Worm (Caenorhabditis elegans) whole organism, early embryonic: Measurements from ENCODE around the gene fut-1.

Experiments used
- B0310.2 ChIP-seq: sonication (generic microtip); optimal IDR thresholded peaks from 2 replicates; lab custom pipeline; 2016; ENCODE audit warnings: mild to moderate bottlenecking, missing genetic modification characterization, missing compliant biosample characterization
- F13C5.2 ChIP-seq: sonication (generic microtip); optimal IDR thresholded peaks from 2 replicates; lab custom pipeline; 2017; ENCODE audit warnings: mild to moderate bottlenecking, missing genetic modification characterization, inconsistent platforms, missing compliant biosample characterization
- aly-1 ChIP-seq: sonication (generic microtip); optimal IDR thresholded peaks from 2 replicates; lab custom pipeline; 2016; ENCODE audit warnings: missing genetic modification characterization, missing compliant biosample characterization
- ama-1 ChIP-seq: fragments of 150-350 bp; optimal IDR thresholded peaks from 2 replicates; lab custom pipeline; 2014
- ceh-13 ChIP-seq: fragments of 200-800 bp; sonication (Bioruptor generic); optimal IDR thresholded peaks from 2 replicates; lab custom pipeline; 2018; ENCODE audit warnings: mild to moderate bottlenecking, missing genetic modification characterization, missing compliant biosample characterization
- ceh-36 ChIP-seq: sonication (generic microtip); optimal IDR thresholded peaks from 2 replicates; lab custom pipeline; 2016; ENCODE audit warnings: missing genetic modification characterization, inconsistent platforms, missing compliant biosample characterization
- ets-7 ChIP-seq: sonication (generic microtip); optimal IDR thresholded peaks from 2 replicates; lab custom pipeline; 2016; ENCODE audit warnings: missing genotype, missing genetic modification characterization, missing compliant biosample characterization
- flt-1 ChIP-seq: fragments of 200-800 bp; sonication (Bioruptor generic); IDR thresholded peaks from 2 replicates; pipeline ENCODE4 v1.3.6; 2022; ENCODE audit warnings: missing genetic modification characterization, missing compliant biosample characterization
- hmbx-1 ChIP-seq: sonication (generic microtip); optimal IDR thresholded peaks from 2 replicates; lab custom pipeline; 2016; ENCODE audit warnings: mild to moderate bottlenecking, missing genetic modification characterization, missing compliant biosample characterization
- hmg-4 ChIP-seq: fragments of 200-800 bp; sonication (Bioruptor generic); optimal IDR thresholded peaks from 2 replicates; lab custom pipeline; 2018; ENCODE audit warnings: mild to moderate bottlenecking, missing genetic modification characterization, missing compliant biosample characterization
- hnd-1 ChIP-seq: sonication (generic microtip); optimal IDR thresholded peaks from 2 replicates; lab custom pipeline; 2016; ENCODE audit warnings: missing genetic modification characterization, missing compliant biosample characterization
- pes-1 ChIP-seq: fragments of 200-800 bp; sonication (Bioruptor generic); IDR thresholded peaks from 2 replicates; pipeline ENCODE4 v1.3.6; 2022; ENCODE audit warnings: missing genetic modification reagents, missing genetic modification characterization, missing compliant biosample characterization
- scrt-1 ChIP-seq: fragments of 200-800 bp; sonication (Bioruptor generic); IDR thresholded peaks from 2 replicates; pipeline ENCODE4 v1.3.6; 2022; ENCODE audit warnings: missing genetic modification characterization, missing compliant biosample characterization
- sea-1 ChIP-seq: fragments of 200-800 bp; sonication (Bioruptor generic); conservative IDR thresholded peaks from 2 replicates; pipeline ENCODE4 v1.3.6; 2022; ENCODE audit warnings: missing genetic modification characterization, missing compliant biosample characterization
- tbx-11 ChIP-seq: fragments of 200-800 bp; sonication (Bioruptor generic); IDR thresholded peaks from 2 replicates; pipeline ENCODE4 v1.3.6; 2022; ENCODE audit warnings: missing genetic modification characterization, missing compliant biosample characterization
- tbx-37 ChIP-seq: fragments of 200-800 bp; sonication (Bioruptor generic); conservative IDR thresholded peaks from 2 replicates; pipeline ENCODE4 v1.3.6; 2022; ENCODE audit warnings: missing genetic modification reagents, missing genetic modification characterization, missing compliant biosample characterization
- tra-4 ChIP-seq: sonication (generic microtip); optimal IDR thresholded peaks from 2 replicates; lab custom pipeline; 2017; ENCODE audit warnings: missing genetic modification characterization, missing compliant biosample characterization

fut-1 gene

ce11 chrII:8742006-8742847 lies 17.2 kb downstream of the fut-1 start:
- TF ChIP-seq ama-1 (no peak), tbx-37 (GFP tag; lab: Robert Waterston, UW) (no peak), sea-1 (GFP tag; lab: Robert Waterston, UW) (no peak), hnd-1 (no peak), B0310.2 (no peak), hmbx-1 (no peak), flt-1 (GFP tag; lab: Robert Waterston, UW) (no peak), hmg-4 (GFP tag; lab: Kevin White, UChicago) (no peak), tbx-11 (no peak)

DNA sequence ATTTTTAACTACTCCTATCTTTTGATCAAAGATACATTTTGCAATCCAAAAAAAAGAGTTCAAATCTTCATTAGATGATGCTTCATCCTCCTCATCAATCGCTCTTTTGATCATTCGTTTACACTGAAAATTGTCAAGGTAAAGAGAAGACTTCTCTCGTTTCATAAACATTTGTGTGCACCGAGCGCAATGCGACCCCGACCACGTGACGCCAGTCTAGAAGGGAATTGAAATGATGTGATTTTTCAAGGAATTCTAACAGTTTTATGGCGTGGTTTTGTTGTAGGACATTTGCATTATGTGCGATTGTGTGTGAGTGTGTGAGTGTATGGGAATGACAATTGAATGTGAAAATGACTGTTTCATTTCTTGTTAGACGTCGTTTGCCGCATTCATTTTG lies 18.1 kb downstream of the fut-1 start:
- no peak for TF ChIP-seq sea-1 (GFP tag; lab: Robert Waterston, UW)
- TF ChIP-seq hmbx-1, result no peak
- TF ChIP-seq tra-4 (tag; lab: Kevin White, UChicago), result no peak
- no peak for TF ChIP-seq B0310.2
- no peak for TF ChIP-seq tbx-11
- no peak for TF ChIP-seq pes-1
- TF ChIP-seq ets-7 (tag; lab: Kevin White, UChicago), result no peak

DNA sequence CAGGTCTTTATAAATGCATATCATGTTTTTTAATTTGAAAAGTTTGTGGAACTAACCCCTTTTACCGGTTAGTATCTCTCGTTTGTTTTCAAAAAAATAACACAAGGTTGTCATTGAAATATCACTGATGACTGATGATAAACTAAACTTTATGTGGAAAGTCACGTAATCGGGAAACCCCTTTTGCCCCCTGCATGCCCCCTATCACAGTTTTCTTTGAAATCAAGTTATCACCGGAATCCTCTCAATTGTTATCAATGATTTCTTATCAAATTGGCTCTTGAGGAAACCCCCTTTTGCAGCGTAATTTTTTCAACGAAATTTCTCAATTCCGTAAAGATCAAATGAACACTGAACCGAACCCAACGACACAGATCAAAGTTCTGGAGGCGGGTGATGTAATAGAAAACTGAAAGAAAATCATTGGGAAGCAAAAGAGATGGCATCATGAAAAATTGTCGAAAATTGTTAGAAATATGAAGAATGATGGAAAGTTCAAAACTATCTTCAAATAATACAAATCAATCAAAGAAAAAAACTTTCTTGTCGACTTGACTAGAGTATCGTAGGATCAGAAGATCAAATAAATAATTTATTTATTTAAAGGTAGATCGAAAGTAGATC lies 19.0 kb downstream of the fut-1 start:
- TF ChIP-seq hnd-1 (no peak), ama-1 (no peak), tbx-37 (GFP tag; lab: Robert Waterston, UW) (no peak), tra-4 (tag; lab: Kevin White, UChicago) (no peak), flt-1 (GFP tag; lab: Robert Waterston, UW) (no peak), ceh-36 (tag; lab: Kevin White, UChicago) (no peak), hmbx-1 (no peak), tbx-11 (no peak), F13C5.2 (tag; lab: Kevin White, UChicago) (no peak), B0310.2 (no peak)

- TF ChIP-seq aly-1 (no peak), F13C5.2 (tag; lab: Kevin White, UChicago) (no peak), flt-1 (GFP tag; lab: Robert Waterston, UW) (no peak), hnd-1 (no peak), sea-1 (GFP tag; lab: Robert Waterston, UW) (no peak), hmg-4 (GFP tag; lab: Kevin White, UChicago) (no peak), tbx-11 (no peak), ama-1 (no peak), scrt-1 (GFP tag; lab: Robert Waterston, UW) (no peak), ets-7 (tag; lab: Kevin White, UChicago) (no peak), pes-1 (no peak), ceh-36 (tag; lab: Kevin White, UChicago) (no peak), ceh-13 (GFP tag; lab: Kevin White, UChicago) (no peak), B0310.2 (no peak), tbx-37 (GFP tag; lab: Robert Waterston, UW) (no peak), hmbx-1 (no peak)
Measured at ce11 chrII:8738955-8739354, 20.4 kb downstream of the fut-1 start.

DNA sequence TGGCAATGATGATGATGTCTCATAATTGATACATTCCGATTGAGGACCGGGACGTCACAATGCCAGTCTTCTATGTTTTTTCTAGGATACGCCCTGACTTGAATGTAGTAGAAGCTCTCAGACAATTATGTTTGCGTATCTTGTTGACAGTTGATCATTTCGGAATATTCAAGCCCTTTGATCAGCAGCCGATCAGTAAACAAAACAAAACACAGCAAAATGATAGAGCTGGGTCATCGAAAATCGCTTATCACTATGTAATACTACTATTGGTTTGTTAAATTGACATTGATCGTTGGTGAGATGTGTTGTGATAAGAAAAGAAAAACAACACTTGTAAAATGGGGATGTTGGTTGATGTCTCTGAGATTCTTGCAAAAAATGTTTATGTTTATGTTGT lies 21.1 kb downstream of the fut-1 start:
- TF ChIP-seq hmg-4 (GFP tag; lab: Kevin White, UChicago) (no peak), B0310.2 (no peak), scrt-1 (GFP tag; lab: Robert Waterston, UW) (no peak)

DNA sequence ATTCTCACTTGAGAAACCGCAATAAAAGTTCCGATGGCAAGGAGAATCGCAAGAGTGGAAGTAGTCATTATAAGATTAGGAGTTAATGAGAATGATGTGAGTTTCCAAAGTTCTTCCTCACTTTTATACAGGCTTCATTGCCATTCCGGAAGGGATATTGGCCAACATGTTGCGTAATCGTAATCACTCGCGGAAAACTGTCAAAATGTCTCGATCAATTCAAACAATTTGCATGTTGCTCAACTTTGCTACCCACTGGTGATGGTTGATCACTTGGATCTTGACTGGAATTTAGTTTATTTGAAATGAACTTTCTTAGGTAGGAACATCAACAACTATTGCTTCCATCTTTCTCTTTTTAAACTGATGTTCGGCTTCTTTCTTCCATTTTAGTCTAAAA lies 21.9 kb downstream of the fut-1 start, which contains the start of gene idpb-4:
TSS of gene idpb-4 (minus strand) at position 101 of the 400 bp plus-strand sequence.
- TF ChIP-seq hmg-4 (GFP tag; lab: Kevin White, UChicago) (no peak), sea-1 (GFP tag; lab: Robert Waterston, UW) (no peak), ceh-36 (tag; lab: Kevin White, UChicago) (no peak), ama-1 (no peak), tbx-11 (no peak), ceh-13 (GFP tag; lab: Kevin White, UChicago) (no peak), tra-4 (tag; lab: Kevin White, UChicago) (no peak), ets-7 (tag; lab: Kevin White, UChicago) (no peak), hmbx-1 (no peak), F13C5.2 (tag; lab: Kevin White, UChicago) (no peak), scrt-1 (GFP tag; lab: Robert Waterston, UW) (no peak), pes-1 (no peak), tbx-37 (GFP tag; lab: Robert Waterston, UW) (no peak), B0310.2 (no peak), aly-1 (no peak)

ce11 chrII:8733627-8734026 lies 25.8 kb downstream of the fut-1 start:
- TF ChIP-seq ets-7 (tag; lab: Kevin White, UChicago) (no peak), ama-1 (no peak), pes-1 (no peak), tbx-37 (GFP tag; lab: Robert Waterston, UW) (no peak), hmbx-1 (no peak), hmg-4 (GFP tag; lab: Kevin White, UChicago) (no peak), ceh-36 (tag; lab: Kevin White, UChicago) (no peak), sea-1 (GFP tag; lab: Robert Waterston, UW) (no peak), B0310.2 (no peak), ceh-13 (GFP tag; lab: Kevin White, UChicago) (no peak), hnd-1 (no peak), tra-4 (tag; lab: Kevin White, UChicago) (no peak), F13C5.2 (tag; lab: Kevin White, UChicago) (no peak)
